Worm (Caenorhabditis elegans) whole organism, L3 larva: ENCODE data around the gene Y58A7A.3.

Experiments
- R02D3.7 ChIP-seq: fragments of 150-350 bp; optimal IDR thresholded peaks from 2 replicates; lab custom pipeline; 2014; ENCODE audit warnings: missing biosample characterization, missing genetic modification characterization
- aly-2 ChIP-seq: fragments of 150-350 bp; optimal IDR thresholded peaks from 2 replicates; lab custom pipeline; 2014; ENCODE audit warnings: missing biosample characterization, missing genetic modification characterization
- ama-1 ChIP-seq: fragments of 150-350 bp; optimal IDR thresholded peaks from 2 replicates; lab custom pipeline; 2018
- ceh-16 ChIP-seq: sonication (generic microtip); optimal IDR thresholded peaks from 2 replicates; lab custom pipeline; 2017; ENCODE audit warnings: missing biosample characterization, missing genetic modification characterization
- ceh-28 ChIP-seq: fragments of 150-350 bp; optimal IDR thresholded peaks from 2 replicates; lab custom pipeline; 2014; ENCODE audit warnings: missing biosample characterization, missing genetic modification reagents, missing genetic modification characterization
- ceh-9 ChIP-seq: sonication (generic microtip); optimal IDR thresholded peaks from 2 replicates; lab custom pipeline; 2018; ENCODE audit warnings: missing biosample characterization, missing genetic modification characterization
- daf-12 ChIP-seq: fragments of 150-350 bp; optimal IDR thresholded peaks from 2 replicates; lab custom pipeline; 2014; ENCODE audit warnings: missing biosample characterization, missing genetic modification reagents, missing genetic modification characterization
- egl-27 ChIP-seq: sonication (generic microtip); optimal IDR thresholded peaks from 4 replicates; lab custom pipeline; 2017; ENCODE audit warnings: missing biosample characterization, missing genetic modification reagents, missing genetic modification characterization
- egl-5 ChIP-seq: fragments of 150-350 bp; optimal IDR thresholded peaks from 2 replicates; lab custom pipeline; 2017; ENCODE audit warnings: missing biosample characterization, missing genetic modification reagents, missing genetic modification characterization, inconsistent platforms
- elt-2 ChIP-seq: sonication (generic microtip); optimal IDR thresholded peaks from 2 replicates; lab custom pipeline; 2016; ENCODE audit warnings: missing genetic modification reagents, mild to moderate bottlenecking, missing genetic modification characterization, missing compliant biosample characterization
- eor-1 ChIP-seq, 2 experiments: fragments of 150-350 bp; optimal IDR thresholded peaks; 2 replicates each; lab custom pipeline; 2014 to 2018; ENCODE audit warnings: missing biosample characterization in 2 of 2, missing genetic modification characterization in 2 of 2
- fkh-10 ChIP-seq: sonication (generic microtip); optimal IDR thresholded peaks from 2 replicates; lab custom pipeline; 2017; ENCODE audit warnings: missing biosample characterization, missing genetic modification reagents, missing genetic modification characterization
- fkh-2 ChIP-seq: fragments of 150-350 bp; optimal IDR thresholded peaks from 2 replicates; lab custom pipeline; 2014; ENCODE audit warnings: missing biosample characterization, missing genetic modification reagents, missing genetic modification characterization
- hmg-11 ChIP-seq: sonication (generic microtip); optimal IDR thresholded peaks from 2 replicates; lab custom pipeline; 2016; ENCODE audit warnings: missing genetic modification characterization, missing compliant biosample characterization
- jun-1 ChIP-seq: fragments of 150-350 bp; optimal IDR thresholded peaks from 2 replicates; lab custom pipeline; 2014; ENCODE audit warnings: missing biosample characterization, missing genetic modification reagents, missing genetic modification characterization
- lin-15B ChIP-seq: fragments of 150-350 bp; optimal IDR thresholded peaks from 2 replicates; lab custom pipeline; 2014; ENCODE audit warnings: missing biosample characterization, missing genetic modification characterization
- lin-39 ChIP-seq: fragments of 150-350 bp; optimal IDR thresholded peaks from 2 replicates; lab custom pipeline; 2018; ENCODE audit warnings: missing biosample characterization, missing genetic modification reagents, missing genetic modification characterization
- lsy-12 ChIP-seq: sonication (generic microtip); optimal IDR thresholded peaks from 2 replicates; lab custom pipeline; 2016; ENCODE audit warnings: mild to moderate bottlenecking, missing genetic modification characterization, missing compliant biosample characterization
- mdl-1 ChIP-seq: fragments of 150-350 bp; optimal IDR thresholded peaks from 2 replicates; lab custom pipeline; 2014; ENCODE audit warnings: missing biosample characterization, missing genetic modification characterization
- mml-1 ChIP-seq: fragments of 150-350 bp; sonication (generic microtip); optimal IDR thresholded peaks from 3 replicates; lab custom pipeline; 2014; ENCODE audit warnings: missing biosample characterization, missing genetic modification characterization
- nfya-1 ChIP-seq: sonication (generic microtip); optimal IDR thresholded peaks from 2 replicates; lab custom pipeline; 2017; ENCODE audit warnings: missing genetic modification characterization, mild to moderate bottlenecking, missing compliant biosample characterization, antibody characterized with exemption, moderate library complexity; ENCODE audit not compliant: insufficient read depth
- nhr-11 ChIP-seq: fragments of 150-350 bp; optimal IDR thresholded peaks from 2 replicates; lab custom pipeline; 2014; ENCODE audit warnings: missing biosample characterization, missing genetic modification characterization
- nhr-12 ChIP-seq: fragments of 150-350 bp; optimal IDR thresholded peaks from 2 replicates; lab custom pipeline; 2014; ENCODE audit warnings: missing biosample characterization, missing genetic modification characterization
- nhr-23 ChIP-seq: fragments of 150-350 bp; optimal IDR thresholded peaks from 2 replicates; lab custom pipeline; 2014; ENCODE audit warnings: missing biosample characterization, missing genetic modification reagents, missing genetic modification characterization
- nhr-237 ChIP-seq: fragments of 150-350 bp; optimal IDR thresholded peaks from 2 replicates; lab custom pipeline; 2014; ENCODE audit warnings: missing biosample characterization, missing genetic modification characterization
- nhr-25 ChIP-seq: sonication (generic microtip); optimal IDR thresholded peaks from 2 replicates; lab custom pipeline; 2017; ENCODE audit warnings: missing biosample characterization, missing genetic modification characterization
- nhr-28 ChIP-seq: fragments of 150-350 bp; optimal IDR thresholded peaks from 2 replicates; lab custom pipeline; 2014; ENCODE audit warnings: missing biosample characterization, missing genetic modification characterization
- nhr-43 ChIP-seq: sonication (generic microtip); optimal IDR thresholded peaks from 2 replicates; lab custom pipeline; 2016; ENCODE audit warnings: mild to moderate bottlenecking, missing genetic modification characterization, missing compliant biosample characterization; ENCODE audit not compliant: poor library complexity, severe bottlenecking
- nhr-67 ChIP-seq: fragments of 150-350 bp; optimal IDR thresholded peaks from 2 replicates; lab custom pipeline; 2014; ENCODE audit warnings: missing biosample characterization, missing genetic modification characterization
- nhr-76 ChIP-seq: fragments of 150-350 bp; sonication (generic microtip); optimal IDR thresholded peaks from 5 replicates; lab custom pipeline; 2014; ENCODE audit warnings: missing biosample characterization, missing genetic modification characterization
- nhr-77 ChIP-seq: fragments of 150-350 bp; optimal IDR thresholded peaks from 2 replicates; lab custom pipeline; 2014; ENCODE audit warnings: missing biosample characterization, missing genetic modification characterization
- pha-4 ChIP-seq: fragments of 150-350 bp; optimal IDR thresholded peaks from 2 replicates; lab custom pipeline; 2014; ENCODE audit warnings: missing biosample characterization, missing genetic modification reagents, missing genetic modification characterization
- pqm-1 ChIP-seq: fragments of 150-350 bp; optimal IDR thresholded peaks from 2 replicates; lab custom pipeline; 2017; ENCODE audit warnings: missing biosample characterization, missing genetic modification characterization, inconsistent platforms
- snpc-4 ChIP-seq: fragments of 150-350 bp; optimal IDR thresholded peaks from 2 replicates; lab custom pipeline; 2014; ENCODE audit warnings: missing biosample characterization, missing genetic modification characterization
- tbx-2 ChIP-seq: sonication (generic microtip); optimal IDR thresholded peaks from 2 replicates; lab custom pipeline; 2016; ENCODE audit warnings: mild to moderate bottlenecking, missing genetic modification characterization, missing compliant biosample characterization
- zag-1 ChIP-seq: fragments of 150-350 bp; optimal IDR thresholded peaks from 2 replicates; lab custom pipeline; 2014; ENCODE audit warnings: missing biosample characterization, missing genetic modification characterization
- ztf-11 ChIP-seq: fragments of 150-350 bp; optimal IDR thresholded peaks from 2 replicates; lab custom pipeline; 2014; ENCODE audit warnings: missing biosample characterization, missing genetic modification characterization

Gene Y58A7A.3

DNA sequence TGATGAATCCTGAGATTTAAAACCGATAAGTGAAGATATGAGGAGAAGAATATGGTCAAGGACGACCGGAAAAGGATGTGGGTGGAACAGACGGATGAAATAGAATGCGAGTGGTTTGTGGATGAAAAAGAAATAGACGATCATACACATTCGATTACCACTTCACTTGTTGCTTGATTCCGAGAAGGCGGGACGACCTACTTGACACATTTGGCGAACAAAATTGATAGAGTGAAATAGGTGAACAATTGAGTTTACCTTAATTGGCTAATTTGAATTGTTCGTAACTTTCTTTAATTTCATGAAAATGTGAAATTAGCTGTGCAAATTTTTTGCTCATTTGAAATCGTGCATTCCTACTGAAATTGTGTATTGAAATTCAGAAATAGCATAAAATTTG is 8.6 kb downstream of the Y58A7A.3 start, which contains the start of gene Y58A7A.2:
Gene Y58A7A.2 (minus strand): TSS at position 101 of the 400 bp plus-strand sequence.
- TF ChIP-seq egl-27 (tag; lab: Kevin White, UChicago): no peak
- TF ChIP-seq ceh-16 (tag; lab: Kevin White, UChicago): no peak
- TF ChIP-seq ztf-11 (tag; lab: Kevin White, UChicago): no peak
- TF ChIP-seq lsy-12 (tag; lab: Kevin White, UChicago): no peak
- no peak for TF ChIP-seq nhr-237 (tag; lab: Kevin White, UChicago)
- TF ChIP-seq nhr-12 (tag; lab: Kevin White, UChicago): no peak
- TF ChIP-seq egl-5: no peak
- no peak for TF ChIP-seq nhr-23

DNA sequence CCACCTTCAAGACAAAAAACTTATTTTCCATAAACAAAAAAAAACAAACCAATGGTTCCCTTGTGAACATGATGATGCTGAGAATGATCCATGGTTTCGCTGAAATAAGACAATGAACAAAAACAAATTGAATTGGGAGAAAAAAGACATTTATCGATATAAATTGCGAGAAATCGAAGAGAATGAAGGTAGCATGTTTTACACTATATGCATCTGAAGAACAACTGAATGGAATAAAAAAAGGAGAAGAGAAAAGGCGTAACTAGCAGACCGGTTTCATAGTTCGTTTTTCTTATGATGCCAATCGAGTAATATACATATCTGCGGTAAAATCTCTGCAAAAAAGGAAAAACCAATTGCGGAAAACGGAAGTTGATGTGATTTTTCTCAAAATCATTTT is 11.3 kb downstream of the Y58A7A.3 start, which contains the start of gene Y58A7A.1:
Gene Y58A7A.1 (minus strand): TSS at position 101 of the 400 bp plus-strand sequence.
- TF ChIP-seq mdl-1 (tag; lab: Kevin White, UChicago): no peak
- TF ChIP-seq nhr-25: peak; percentile 5

DNA sequence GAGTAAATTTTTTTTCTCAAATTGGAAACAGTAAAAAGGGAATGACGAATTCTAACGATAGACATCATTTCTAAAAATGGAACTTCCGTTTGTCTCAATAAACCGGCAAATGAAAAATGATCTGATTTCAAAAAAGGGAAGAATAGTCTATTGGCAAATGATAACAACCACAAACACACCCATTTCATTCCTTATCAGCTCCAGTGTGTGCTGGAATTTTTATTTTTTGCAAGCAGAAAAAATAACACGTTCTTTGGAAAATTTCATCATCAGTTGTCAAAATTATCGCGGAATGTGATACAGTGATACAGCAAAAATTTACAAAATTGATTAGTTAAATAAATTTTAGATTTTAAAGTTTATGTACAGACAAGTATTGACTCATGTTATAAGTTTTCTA is 13.3 kb downstream of the Y58A7A.3 start:
- TF ChIP-seq pqm-1 (tag; lab: Kevin White, UChicago): peak; percentile 61
- TF ChIP-seq ama-1 (lab: Kevin White, UChicago): no peak
- no peak for TF ChIP-seq nhr-237 (tag; lab: Kevin White, UChicago)
- no peak for TF ChIP-seq mdl-1 (tag; lab: Kevin White, UChicago)
- TF ChIP-seq elt-2 (tag; lab: Kevin White, UChicago): peak; percentile 95
- TF ChIP-seq snpc-4: no peak
- peak; percentile 37 for TF ChIP-seq pha-4
- no peak for TF ChIP-seq ceh-28
- peak; percentile 76 for TF ChIP-seq jun-1 (tag; lab: Kevin White, UChicago)
- TF ChIP-seq lin-39: no peak

DNA sequence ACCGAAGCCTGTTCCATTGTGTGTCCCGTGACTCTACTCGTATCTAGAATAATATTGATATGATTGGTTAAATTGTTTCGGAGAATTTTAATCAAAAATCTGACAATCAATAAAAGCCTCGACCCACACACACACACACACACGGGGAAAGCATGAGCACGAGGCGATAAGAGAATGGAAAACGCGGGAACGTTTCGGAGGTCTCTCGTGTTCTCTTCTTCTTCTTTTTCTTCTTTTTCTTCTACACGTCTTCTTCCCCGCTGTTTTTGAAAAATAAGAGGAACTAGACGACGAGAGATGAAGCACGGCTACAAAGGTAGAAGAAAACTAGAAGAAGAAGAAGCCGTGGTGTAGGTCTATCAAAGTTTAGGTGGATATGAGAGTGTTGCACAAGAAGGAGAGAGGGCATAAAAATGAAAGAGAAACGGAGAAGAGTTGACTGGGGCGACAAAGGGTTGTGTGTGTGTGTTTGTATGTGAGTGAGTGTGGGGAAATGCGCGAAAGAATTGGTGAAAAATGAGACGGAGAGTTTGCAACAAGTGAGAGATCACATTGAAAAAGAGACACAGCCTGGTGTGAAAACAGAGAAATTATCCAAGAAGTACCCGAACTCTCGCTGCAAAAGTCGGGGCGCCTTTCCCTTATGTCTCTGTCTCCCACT is 15.8 kb downstream of the Y58A7A.3 start, which contains the start of gene mlk-1:
Gene mlk-1 (minus strand): TSS at position 51 of the 661 bp plus-strand sequence.
- TF ChIP-seq hmg-11 (peak; percentile 89), lin-39 (peak; percentile 68), pha-4 (peak; percentile 69), nhr-67 (no peak), nhr-43 (tag; lab: Kevin White, UChicago) (peak; percentile 36), lin-15B (tag; lab: Kevin White, UChicago) (peak; percentile 44), fkh-10 (GFP tag; lab: Kevin White, UChicago) (peak; percentile 89), lsy-12 (tag; lab: Kevin White, UChicago) (peak; percentile 5), tbx-2 (tag; lab: Kevin White, UChicago) (no peak), mml-1 (tag; lab: Kevin White, UChicago) (no peak), fkh-2 (tag; lab: Kevin White, UChicago) (no peak), ceh-28 (peak; percentile 37), ama-1 (lab: Kevin White, UChicago) (peak; percentile 26), jun-1 (tag; lab: Kevin White, UChicago) (peak; percentile 38), pqm-1 (tag; lab: Kevin White, UChicago) (peak; percentile 16), eor-1 (tag; optimal IDR thresholded peaks at IDR 0.05; lab: Kevin White, UChicago) (no peak), nhr-25 (peak; percentile 39), aly-2 (tag; lab: Kevin White, UChicago) (no peak), R02D3.7 (no peak), ceh-16 (tag; lab: Kevin White, UChicago) (no peak), ceh-9 (no peak), nhr-77 (tag; lab: Kevin White, UChicago) (no peak), nhr-28 (tag; lab: Kevin White, UChicago) (no peak), nhr-76 (no peak), snpc-4 (peak; percentile 25), egl-27 (tag; lab: Kevin White, UChicago) (peak; percentile 83), nhr-11 (tag; lab: Kevin White, UChicago) (peak; percentile 66), nfya-1 (tag; lab: Kevin White, UChicago) (peak; percentile 76), nhr-23 (peak; percentile 48), egl-5 (no peak), elt-2 (tag; lab: Kevin White, UChicago) (peak; percentile 54), daf-12 (tag; lab: Kevin White, UChicago) (no peak), mdl-1 (tag; lab: Kevin White, UChicago) (peak; percentile 30), zag-1 (tag; lab: Kevin White, UChicago) (no peak)
